Fruit fly (Drosophila melanogaster) whole organism, prepupa: ENCODE measurements around the gene corn.

Source experiments
- CG11294 ChIP-seq: fragments of 200-800 bp; sonication (Bioruptor generic); IDR thresholded peaks from 2 replicates; pipeline ENCODE4 v1.3.6; 2022; ENCODE audit warnings: missing biosample characterization, missing genetic modification characterization
- CG11902 ChIP-seq: fragments of 200-800 bp; sonication (Bioruptor generic); optimal IDR thresholded peaks from 3 replicates; lab custom pipeline; 2016; ENCODE audit warnings: missing biosample characterization, missing genetic modification characterization
- CG15336 ChIP-seq: fragments of 200-800 bp; sonication (Bioruptor generic); IDR thresholded peaks from 2 replicates; pipeline ENCODE4 v1.3.6; 2022; ENCODE audit warnings: missing biosample characterization, missing genetic modification characterization
- CG31627 ChIP-seq: fragments of 200-800 bp; sonication (Bioruptor generic); optimal IDR thresholded peaks from 3 replicates; lab custom pipeline; 2016; ENCODE audit warnings: missing biosample characterization, missing genetic modification characterization
- CG32006 ChIP-seq: fragments of 200-800 bp; sonication (Bioruptor generic); optimal IDR thresholded peaks from 3 replicates; lab custom pipeline; 2017; ENCODE audit warnings: missing biosample characterization, mild to moderate bottlenecking, missing genetic modification characterization
- CG3919 ChIP-seq: fragments of 200-800 bp; sonication (Bioruptor generic); optimal IDR thresholded peaks from 3 replicates; lab custom pipeline; 2016; ENCODE audit warnings: missing biosample characterization, missing genetic modification characterization
- CG4318 ChIP-seq: fragments of 200-800 bp; sonication (Bioruptor generic); optimal IDR thresholded peaks from 3 replicates; lab custom pipeline; 2017; ENCODE audit warnings: missing biosample characterization, mild to moderate bottlenecking, missing genetic modification characterization
- CG6163 ChIP-seq: fragments of 200-800 bp; sonication (Bioruptor generic); IDR thresholded peaks from 3 replicates; pipeline ENCODE4 v1.3.6; 2022; ENCODE audit warnings: missing biosample characterization, missing genetic modification characterization
- CG6276 ChIP-seq: fragments of 200-800 bp; sonication (Bioruptor generic); optimal IDR thresholded peaks from 2 replicates; lab custom pipeline; 2017; ENCODE audit warnings: missing biosample characterization, mild to moderate bottlenecking, missing genetic modification characterization
- CG6792 ChIP-seq: fragments of 200-800 bp; sonication (Bioruptor generic); optimal IDR thresholded peaks from 3 replicates; lab custom pipeline; 2016; ENCODE audit warnings: missing biosample characterization, missing genetic modification characterization
- CG6808 ChIP-seq: fragments of 200-800 bp; sonication (Bioruptor generic); optimal IDR thresholded peaks from 3 replicates; lab custom pipeline; 2017; ENCODE audit warnings: missing biosample characterization, missing genetic modification characterization, mild to moderate bottlenecking, moderate library complexity, missing genetic modification reagents
- CG6854 ChIP-seq: fragments of 200-800 bp; sonication (Bioruptor generic); optimal IDR thresholded peaks from 2 replicates; lab custom pipeline; 2017; ENCODE audit warnings: missing biosample characterization, mild to moderate bottlenecking, missing genetic modification characterization
- CG7368 ChIP-seq: fragments of 200-800 bp; sonication (Bioruptor generic); optimal IDR thresholded peaks from 3 replicates; lab custom pipeline; 2016; ENCODE audit warnings: missing biosample characterization, missing genetic modification characterization
- CG8119 ChIP-seq: fragments of 200-800 bp; sonication (Bioruptor generic); IDR thresholded peaks from 3 replicates; pipeline ENCODE4 v1.3.6; 2022; ENCODE audit warnings: missing biosample characterization, missing genetic modification characterization
- CG8319 ChIP-seq: fragments of 200-800 bp; sonication (Bioruptor generic); optimal IDR thresholded peaks from 3 replicates; lab custom pipeline; 2016; ENCODE audit warnings: missing biosample characterization, missing genetic modification characterization
- CG8632 ChIP-seq: fragments of 200-800 bp; sonication (Bioruptor generic); optimal IDR thresholded peaks from 3 replicates; lab custom pipeline; 2016; ENCODE audit warnings: missing biosample characterization, missing genetic modification characterization
- CG9139 ChIP-seq: fragments of 200-800 bp; sonication (Bioruptor generic); optimal IDR thresholded peaks from 3 replicates; lab custom pipeline; 2017; ENCODE audit warnings: missing biosample characterization, mild to moderate bottlenecking, missing genetic modification characterization
- Eip75B ChIP-seq: fragments of 200-800 bp; sonication (Bioruptor generic); optimal IDR thresholded peaks from 3 replicates; lab custom pipeline; 2016; ENCODE audit warnings: missing biosample characterization, missing genetic modification characterization
- Eip78C ChIP-seq: fragments of 200-800 bp; sonication (Bioruptor generic); peaks from one replicate; lab custom pipeline; 2016; ENCODE audit warnings: missing biosample characterization, missing genetic modification characterization
- Ets21C ChIP-seq: fragments of 200-800 bp; sonication (Bioruptor generic); optimal IDR thresholded peaks from 3 replicates; lab custom pipeline; 2016; ENCODE audit warnings: missing biosample characterization, missing genetic modification characterization
- Ets96B ChIP-seq: fragments of 200-800 bp; optimal IDR thresholded peaks from 2 replicates; lab custom pipeline; 2019; ENCODE audit warnings: missing biosample characterization, mild to moderate bottlenecking, missing genetic modification characterization, moderate library complexity
- Met ChIP-seq: fragments of 200-800 bp; sonication (Bioruptor generic); optimal IDR thresholded peaks from 3 replicates; lab custom pipeline; 2016; ENCODE audit warnings: missing biosample characterization, missing genetic modification characterization
- Smox ChIP-seq: fragments of 200-800 bp; sonication (Bioruptor generic); optimal IDR thresholded peaks from 3 replicates; lab custom pipeline; 2016; ENCODE audit warnings: missing biosample characterization, missing genetic modification characterization
- Sox102F ChIP-seq: fragments of 200-800 bp; sonication (Bioruptor generic); optimal IDR thresholded peaks from 2 replicates; lab custom pipeline; 2016; ENCODE audit warnings: missing biosample characterization, mild to moderate bottlenecking, missing genetic modification characterization
- Sox14 ChIP-seq: fragments of 200-800 bp; sonication (Bioruptor generic); optimal IDR thresholded peaks from 3 replicates; lab custom pipeline; 2016; ENCODE audit warnings: missing biosample characterization, missing genetic modification characterization
- Sox15 ChIP-seq: fragments of 200-800 bp; sonication (Bioruptor generic); optimal IDR thresholded peaks from 3 replicates; lab custom pipeline; 2016; ENCODE audit warnings: missing biosample characterization, missing genetic modification characterization
- achi ChIP-seq: fragments of 200-800 bp; sonication (Bioruptor generic); optimal IDR thresholded peaks from 3 replicates; lab custom pipeline; 2016; ENCODE audit warnings: missing biosample characterization, missing genetic modification characterization
- acj6 ChIP-seq: fragments of 200-800 bp; sonication (Bioruptor generic); optimal IDR thresholded peaks from 3 replicates; lab custom pipeline; 2016; ENCODE audit warnings: missing biosample characterization, missing genetic modification characterization
- cyc ChIP-seq: fragments of 200-800 bp; sonication (Bioruptor generic); optimal IDR thresholded peaks from 3 replicates; lab custom pipeline; 2016; ENCODE audit warnings: missing biosample characterization, missing genetic modification characterization
- dac ChIP-seq: fragments of 200-800 bp; sonication (Bioruptor generic); optimal IDR thresholded peaks from 2 replicates; lab custom pipeline; 2017; ENCODE audit warnings: missing biosample characterization, mild to moderate bottlenecking, missing genetic modification characterization
- dsx ChIP-seq: fragments of 200-800 bp; optimal IDR thresholded peaks from 3 replicates; lab custom pipeline; 2019; ENCODE audit warnings: missing biosample characterization, mild to moderate bottlenecking, missing genetic modification characterization, moderate library complexity; ENCODE audit not compliant: poor library complexity, severe bottlenecking
- eg ChIP-seq: fragments of 200-800 bp; sonication (Bioruptor generic); IDR thresholded peaks from 3 replicates; pipeline ENCODE4 v1.3.6; 2022; ENCODE audit warnings: missing biosample characterization, missing genetic modification characterization
- esn ChIP-seq: fragments of 200-800 bp; sonication (Bioruptor generic); optimal IDR thresholded peaks from 2 replicates; lab custom pipeline; 2016; ENCODE audit warnings: missing biosample characterization, mild to moderate bottlenecking, missing genetic modification characterization, moderate library complexity
- fd59A ChIP-seq: fragments of 200-800 bp; sonication (Bioruptor generic); optimal IDR thresholded peaks from 2 replicates; lab custom pipeline; 2017; ENCODE audit warnings: missing biosample characterization, mild to moderate bottlenecking, missing genetic modification characterization, missing genetic modification reagents
- fkh ChIP-seq: fragments of 200-800 bp; sonication (Bioruptor generic); optimal IDR thresholded peaks from 3 replicates; lab custom pipeline; 2017; ENCODE audit warnings: missing biosample characterization, mild to moderate bottlenecking, missing genetic modification characterization, moderate library complexity
- pdm3 ChIP-seq: fragments of 200-800 bp; sonication (Bioruptor generic); optimal IDR thresholded peaks from 3 replicates; lab custom pipeline; 2016; ENCODE audit warnings: missing biosample characterization, missing genetic modification characterization
- salr ChIP-seq, 2 experiments: fragments of 200-800 bp; sonication (Bioruptor generic); optimal IDR thresholded peaks; 3 replicates each; lab custom pipeline; 2016 to 2018; ENCODE audit warnings: missing biosample characterization in 2 of 2, missing genetic modification characterization in 2 of 2, mild to moderate bottlenecking in 1 of 2
- spab ChIP-seq: fragments of 200-800 bp; sonication (Bioruptor generic); optimal IDR thresholded peaks from 2 replicates; lab custom pipeline; 2017; ENCODE audit warnings: missing biosample characterization, mild to moderate bottlenecking, missing genetic modification characterization, missing genetic modification reagents
- ss ChIP-seq, 2 experiments: fragments of 200-800 bp; sonication (Bioruptor generic); optimal IDR thresholded peaks; 2 replicates in 1 of 2; 3 replicates in 1 of 2; lab custom pipeline; 2017 to 2018; ENCODE audit warnings: mild to moderate bottlenecking in 2 of 2, missing biosample characterization in 2 of 2, missing genetic modification characterization in 2 of 2, moderate library complexity in 1 of 2
- svp ChIP-seq: fragments of 200-800 bp; sonication (Bioruptor generic); peaks from one replicate; lab custom pipeline; 2016; ENCODE audit warnings: missing biosample characterization, missing genetic modification characterization
- topi ChIP-seq: fragments of 200-800 bp; sonication (Bioruptor generic); optimal IDR thresholded peaks from 3 replicates; lab custom pipeline; 2016; ENCODE audit warnings: missing biosample characterization, missing genetic modification characterization
- vri ChIP-seq: fragments of 200-800 bp; sonication (Bioruptor generic); optimal IDR thresholded peaks from 3 replicates; lab custom pipeline; 2016; ENCODE audit warnings: missing biosample characterization, mild to moderate bottlenecking, missing genetic modification characterization

The corn gene

DNA sequence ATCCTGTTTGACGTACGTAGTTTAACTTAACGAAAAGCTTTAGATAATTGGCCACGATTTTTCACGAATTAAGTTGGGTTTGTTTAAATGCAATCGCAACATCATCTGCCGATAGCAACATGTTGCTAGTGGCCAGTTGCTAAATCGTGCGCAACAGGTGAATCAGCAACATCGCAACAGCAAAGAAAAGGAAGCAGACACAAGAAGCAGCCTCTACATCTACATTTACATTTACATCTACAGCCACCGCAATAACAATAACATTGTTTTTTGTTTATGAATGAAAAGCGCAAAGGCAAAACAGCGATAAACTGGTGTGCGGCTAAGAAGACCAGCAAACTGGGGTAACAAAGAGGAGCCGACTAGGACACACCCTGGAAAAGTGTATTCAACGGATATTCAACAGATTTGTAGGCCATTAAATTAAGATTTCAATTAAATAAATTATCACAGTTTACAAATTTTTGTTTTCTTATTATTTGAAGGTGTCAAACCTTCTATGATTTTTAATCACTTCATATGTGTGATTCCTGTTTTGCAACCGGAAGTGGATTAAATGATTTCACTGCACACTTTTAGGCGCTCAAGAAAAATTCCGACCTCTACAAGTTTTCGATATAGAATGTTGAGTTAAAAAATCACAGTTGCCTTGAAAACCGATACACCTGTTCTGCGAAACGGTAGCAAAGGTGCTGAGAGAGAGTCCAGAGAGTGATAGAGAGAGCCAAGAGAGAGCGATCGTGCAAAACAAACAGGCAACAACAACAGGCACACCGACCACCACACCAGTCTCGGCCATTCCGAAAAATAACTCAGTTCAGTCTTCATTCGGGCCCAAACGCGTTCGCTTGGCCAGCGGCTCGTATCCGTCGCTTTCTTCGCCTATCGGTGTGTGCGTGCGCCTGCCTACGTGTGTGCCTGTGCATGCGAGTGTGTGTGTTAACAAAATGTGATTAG is 22.9 kb downstream of the corn start, which contains the start of gene melt (continued):
- TF ChIP-seq Eip75B (GFP tag; lab: Kevin White, UChicago) (peak; percentile 94), Sox15 (GFP tag; lab: Kevin White, UChicago) (peak; percentile 89), pdm3 (GFP tag; lab: Kevin White, UChicago) (peak; percentile 91), eg (GFP tag; lab: Robert Waterston, UW) (peak; percentile 72), achi (GFP tag; lab: Kevin White, UChicago) (peak; percentile 91), spab (GFP tag; lab: Kevin White, UChicago) (peak; percentile 83), CG32006 (GFP tag; lab: Kevin White, UChicago) (peak; percentile 95), CG31627 (peak; percentile 94), CG3919 (GFP tag; lab: Kevin White, UChicago) (peak; percentile 93), CG6276 (peak; percentile 90), esn (GFP tag; lab: Kevin White, UChicago) (peak; percentile 95)
- TF ChIP-seq, all 60 proteins: peak for 58

DNA sequence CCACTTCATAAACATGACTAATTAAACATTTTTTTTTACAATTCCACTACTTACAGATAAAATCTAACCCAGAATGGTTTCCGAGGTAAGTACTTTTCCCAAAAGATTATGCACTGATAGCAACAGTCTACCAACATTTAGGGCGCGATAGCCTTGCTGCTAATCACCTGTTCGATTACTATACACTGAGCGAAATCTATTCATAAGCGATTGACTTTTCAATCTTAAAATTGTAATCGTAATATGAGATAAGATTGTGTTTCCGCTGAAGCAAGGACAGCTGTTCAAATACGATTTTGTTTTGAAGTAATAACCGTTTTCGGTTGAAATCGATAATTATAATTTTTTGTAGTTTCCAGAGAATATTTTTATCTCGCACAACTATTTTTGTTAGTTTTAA is 24.3 kb downstream of the corn start:
- no peak for TF ChIP-seq Ets96B (tag; lab: Kevin White, UChicago)
- no peak for TF ChIP-seq Ets21C (GFP tag; lab: Kevin White, UChicago)
- no peak for TF ChIP-seq CG9139 (GFP tag; lab: Kevin White, UChicago)
- TF ChIP-seq acj6 (GFP tag; lab: Kevin White, UChicago), result no peak
- TF ChIP-seq Smox, result no peak
- TF ChIP-seq dsx (GFP tag; lab: Kevin White, UChicago), result no peak
- TF ChIP-seq CG6276, result no peak
- no peak for TF ChIP-seq CG32006 (GFP tag; lab: Kevin White, UChicago)
- TF ChIP-seq pdm3 (GFP tag; lab: Kevin White, UChicago), result no peak
- TF ChIP-seq fd59A (GFP tag; lab: Kevin White, UChicago), result no peak
- no peak for TF ChIP-seq CG11294 (GFP tag; lab: Robert Waterston, UW)
- no peak for TF ChIP-seq cyc (GFP tag; lab: Kevin White, UChicago)
- no peak for TF ChIP-seq dac (GFP tag; lab: Kevin White, UChicago)
- no peak for TF ChIP-seq CG15336 (GFP tag; lab: Robert Waterston, UW)
- no peak for TF ChIP-seq Met (GFP tag; lab: Kevin White, UChicago)
- TF ChIP-seq CG6792 (GFP tag; lab: Kevin White, UChicago), result no peak

DNA sequence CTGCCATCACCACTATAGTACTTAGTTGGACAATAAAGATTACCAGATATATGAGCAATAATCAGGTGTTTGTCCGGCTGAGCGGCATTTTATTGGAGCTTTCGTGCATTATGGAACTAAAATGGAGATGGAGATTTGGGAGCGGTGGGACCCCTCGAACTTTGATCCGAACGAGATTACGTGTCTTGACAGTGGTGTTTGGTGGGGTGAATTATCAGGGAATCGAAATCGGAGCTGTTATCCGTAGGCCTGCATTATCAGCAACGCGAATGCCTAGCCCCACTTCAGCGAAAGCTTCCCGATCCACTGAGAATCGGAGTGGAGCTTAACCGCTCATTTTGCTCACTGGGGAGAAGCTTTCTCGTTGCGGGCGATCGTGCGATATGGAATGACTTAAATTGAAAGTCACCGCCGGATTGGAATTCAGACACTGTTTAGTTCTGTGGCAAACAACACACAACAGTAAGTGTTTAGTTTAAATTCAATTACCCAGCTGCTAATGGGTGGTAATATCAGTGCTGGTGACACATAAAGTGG is 25.4 kb downstream of the corn start, which contains the start of gene Acbp2:
Acbp2 (plus strand) TSS at position 417 of the 537 bp plus-strand sequence.
- TF ChIP-seq eg (GFP tag; lab: Robert Waterston, UW), result no peak
- TF ChIP-seq CG8119 (GFP tag; lab: Robert Waterston, UW), result no peak
- TF ChIP-seq dac (GFP tag; lab: Kevin White, UChicago), result no peak
- no peak for TF ChIP-seq cyc (GFP tag; lab: Kevin White, UChicago)
- TF ChIP-seq Ets21C (GFP tag; lab: Kevin White, UChicago), result no peak
- no peak for TF ChIP-seq Sox102F (GFP tag; lab: Kevin White, UChicago)
- TF ChIP-seq CG31627, result no peak
- no peak for TF ChIP-seq CG11294 (GFP tag; lab: Robert Waterston, UW)
- TF ChIP-seq Sox15 (GFP tag; lab: Kevin White, UChicago), result no peak
- no peak for TF ChIP-seq Sox14
- no peak for TF ChIP-seq ss (GFP tag; optimal IDR thresholded peaks at IDR 0.05; lab: Kevin White, UChicago)
- peak; percentile 23 for TF ChIP-seq CG6854
- no peak for TF ChIP-seq CG6163 (GFP tag; lab: Robert Waterston, UW)
- no peak for TF ChIP-seq fd59A (GFP tag; lab: Kevin White, UChicago)
- no peak for TF ChIP-seq CG6792 (GFP tag; lab: Kevin White, UChicago)
- TF ChIP-seq svp (GFP tag; lab: Kevin White, UChicago), result peak; percentile 97
- TF ChIP-seq topi, result no peak
- no peak for TF ChIP-seq salr (GFP tag; optimal IDR thresholded peaks at IDR 0.05; lab: Kevin White, UChicago)
- no peak for TF ChIP-seq fkh (GFP tag; lab: Kevin White, UChicago)
- TF ChIP-seq pdm3 (GFP tag; lab: Kevin White, UChicago), result no peak
- TF ChIP-seq CG8319 (GFP tag; lab: Kevin White, UChicago), result no peak
- no peak for TF ChIP-seq CG4318
- no peak for TF ChIP-seq CG7368
- no peak for TF ChIP-seq CG11902 (GFP tag; lab: Kevin White, UChicago)
- TF ChIP-seq CG6276, result no peak
- TF ChIP-seq CG6808 (GFP tag; lab: Kevin White, UChicago), result no peak
- TF ChIP-seq achi (GFP tag; lab: Kevin White, UChicago), result no peak
- TF ChIP-seq Ets96B (tag; lab: Kevin White, UChicago), result no peak
- peak; percentile 75 for TF ChIP-seq vri
- no peak for TF ChIP-seq esn (GFP tag; lab: Kevin White, UChicago)
- no peak for TF ChIP-seq CG8632
- TF ChIP-seq Eip78C (GFP tag; lab: Kevin White, UChicago), result peak; percentile 28
